Fruit fly (Drosophila melanogaster) whole organism, embryonic: Measurements from ENCODE around the gene CG31381.

Experiments used
- ATbp ChIP-seq: fragments of 200-800 bp; sonication (Bioruptor generic); optimal IDR thresholded peaks from 2 replicates; lab custom pipeline; 2017; ENCODE audit warnings: missing biosample characterization, mild to moderate bottlenecking, missing genetic modification characterization, missing genetic modification reagents
- Atf6 ChIP-seq: fragments of 200-800 bp; sonication (Bioruptor generic); IDR thresholded peaks from 2 replicates; pipeline ENCODE4 v1.3.6; 2022; ENCODE audit warnings: missing biosample characterization, missing genetic modification characterization
- Awh ChIP-seq: fragments of 200-800 bp; sonication (Bioruptor generic); IDR thresholded peaks from 2 replicates; pipeline ENCODE4, ENCODE4 v1.3.6; 2022; ENCODE audit warnings: missing biosample characterization, missing genetic modification characterization
- C15 ChIP-seq: fragments of 200-800 bp; sonication (Bioruptor generic); IDR thresholded peaks from 3 replicates; pipeline ENCODE4 v1.3.6; 2022; ENCODE audit warnings: missing biosample characterization, missing genetic modification characterization
- CG1024 ChIP-seq: fragments of 200-800 bp; sonication (Bioruptor generic); IDR thresholded peaks from 2 replicates; pipeline ENCODE4 v1.3.6; 2022; ENCODE audit warnings: missing biosample characterization, missing genetic modification characterization
- CG10274 ChIP-seq: fragments of 200-800 bp; sonication (Bioruptor generic); optimal IDR thresholded peaks from 3 replicates; lab custom pipeline; 2017; ENCODE audit warnings: missing biosample characterization, mild to moderate bottlenecking, missing genetic modification characterization
- CG10565 ChIP-seq: fragments of 200-800 bp; sonication (Bioruptor generic); optimal IDR thresholded peaks from 3 replicates; lab custom pipeline; 2016; ENCODE audit warnings: missing biosample characterization, mild to moderate bottlenecking, missing genetic modification characterization
- CG10979 ChIP-seq: fragments of 200-800 bp; sonication (Bioruptor generic); optimal IDR thresholded peaks from 2 replicates; lab custom pipeline; 2018; ENCODE audit warnings: missing biosample characterization, mild to moderate bottlenecking, missing genetic modification characterization, moderate library complexity
- CG11398 ChIP-seq: fragments of 200-800 bp; sonication (Bioruptor generic); optimal IDR thresholded peaks from 2 replicates; lab custom pipeline; 2016; ENCODE audit warnings: missing biosample characterization, missing genetic modification characterization
- CG12155 ChIP-seq: fragments of 200-800 bp; sonication (Bioruptor generic); optimal IDR thresholded peaks from 3 replicates; lab custom pipeline; 2016; ENCODE audit warnings: missing biosample characterization, missing genetic modification characterization
- CG13624 ChIP-seq: fragments of 200-800 bp; sonication (Bioruptor generic); optimal IDR thresholded peaks from 2 replicates; lab custom pipeline; 2016; ENCODE audit warnings: missing biosample characterization, missing genetic modification characterization
- CG14860 ChIP-seq: fragments of 200-800 bp; sonication (Bioruptor generic); IDR thresholded peaks from 3 replicates; pipeline ENCODE4 v1.3.6; 2022; ENCODE audit warnings: missing biosample characterization, missing genetic modification characterization; ENCODE audit not compliant: partially characterized antibody
- CG1602 ChIP-seq: fragments of 200-800 bp; sonication (Bioruptor generic); optimal IDR thresholded peaks from 3 replicates; lab custom pipeline; 2016; ENCODE audit warnings: missing biosample characterization, missing genetic modification characterization
- CG17328 ChIP-seq: fragments of 200-800 bp; sonication (Bioruptor generic); IDR thresholded peaks from 2 replicates; pipeline ENCODE4 v1.3.6; 2022; ENCODE audit warnings: missing biosample characterization, missing genetic modification characterization
- CG1792 ChIP-seq: fragments of 200-800 bp; sonication (Bioruptor generic); optimal IDR thresholded peaks from 2 replicates; lab custom pipeline; 2016; ENCODE audit warnings: missing biosample characterization, missing genetic modification characterization
- CG1832 ChIP-seq: fragments of 200-800 bp; sonication (Bioruptor generic); optimal IDR thresholded peaks from 2 replicates; lab custom pipeline; 2017; ENCODE audit warnings: missing biosample characterization, mild to moderate bottlenecking, missing genetic modification characterization, inconsistent platforms
- CG18599 ChIP-seq: fragments of 200-800 bp; sonication (Bioruptor generic); optimal IDR thresholded peaks from 3 replicates; lab custom pipeline; 2017; ENCODE audit warnings: missing biosample characterization, missing genetic modification characterization, mild to moderate bottlenecking, moderate library complexity, missing genetic modification reagents
- CG18764 ChIP-seq: fragments of 200-800 bp; sonication (Bioruptor generic); optimal IDR thresholded peaks from 3 replicates; lab custom pipeline; 2016; ENCODE audit warnings: missing biosample characterization, missing genetic modification characterization
- CG3065 ChIP-seq: fragments of 200-800 bp; sonication (Bioruptor generic); optimal IDR thresholded peaks from 2 replicates; lab custom pipeline; 2016; ENCODE audit warnings: missing biosample characterization, missing genetic modification characterization
- CG31365 ChIP-seq: fragments of 200-800 bp; sonication (Bioruptor generic); optimal IDR thresholded peaks from 2 replicates; lab custom pipeline; 2018; ENCODE audit warnings: missing biosample characterization, mild to moderate bottlenecking, missing genetic modification characterization
- CG31388 ChIP-seq: fragments of 200-800 bp; sonication (Bioruptor generic); optimal IDR thresholded peaks from 2 replicates; lab custom pipeline; 2016; ENCODE audit warnings: missing biosample characterization, missing genetic modification characterization
- CG3281 ChIP-seq: fragments of 200-800 bp; sonication (Bioruptor generic); optimal IDR thresholded peaks from 3 replicates; lab custom pipeline; 2017; ENCODE audit warnings: missing biosample characterization, mild to moderate bottlenecking, missing genetic modification characterization
- CG34376 ChIP-seq: fragments of 200-800 bp; sonication (Bioruptor generic); optimal IDR thresholded peaks from 2 replicates; lab custom pipeline; 2018; ENCODE audit warnings: missing biosample characterization, mild to moderate bottlenecking, missing genetic modification characterization
- CG34422 ChIP-seq: fragments of 200-800 bp; sonication (Bioruptor generic); IDR thresholded peaks from 3 replicates; pipeline ENCODE4 v1.3.6; 2022; ENCODE audit warnings: missing biosample characterization, missing genetic modification characterization
- CG4617 ChIP-seq: fragments of 200-800 bp; sonication (Bioruptor generic); optimal IDR thresholded peaks from 3 replicates; lab custom pipeline; 2016; ENCODE audit warnings: missing biosample characterization, missing genetic modification characterization, borderline replicate concordance
- CG6254 ChIP-seq: fragments of 200-800 bp; sonication (Bioruptor generic); optimal IDR thresholded peaks from 3 replicates; lab custom pipeline; 2017; ENCODE audit warnings: mild to moderate bottlenecking, missing biosample characterization, missing genetic modification reagents, missing genetic modification characterization
- CG6765 ChIP-seq: fragments of 200-800 bp; sonication (Bioruptor generic); optimal IDR thresholded peaks from 3 replicates; lab custom pipeline; 2017; ENCODE audit warnings: missing biosample characterization, mild to moderate bottlenecking, missing genetic modification characterization
- CG6791 ChIP-seq: fragments of 200-800 bp; sonication (Bioruptor generic); IDR thresholded peaks from 3 replicates; pipeline ENCODE4 v1.3.6; 2022; ENCODE audit warnings: missing biosample characterization, missing genetic modification characterization; ENCODE audit not compliant: partially characterized antibody
- CG7271 ChIP-seq: fragments of 200-800 bp; sonication (Bioruptor generic); optimal IDR thresholded peaks from 2 replicates; lab custom pipeline; 2018; ENCODE audit warnings: missing biosample characterization, mild to moderate bottlenecking, missing genetic modification characterization, moderate library complexity
- CG7928 ChIP-seq: fragments of 200-800 bp; sonication (Bioruptor generic); optimal IDR thresholded peaks from 2 replicates; lab custom pipeline; 2017; ENCODE audit warnings: missing biosample characterization, mild to moderate bottlenecking, missing genetic modification characterization
- Camta ChIP-seq: fragments of 200-800 bp; sonication (Bioruptor generic); optimal IDR thresholded peaks from 2 replicates; lab custom pipeline; 2016; ENCODE audit warnings: missing biosample characterization, missing genetic modification characterization
- D19B ChIP-seq: fragments of 200-800 bp; sonication (Bioruptor generic); optimal IDR thresholded peaks from 2 replicates; lab custom pipeline; 2017; ENCODE audit warnings: missing biosample characterization, mild to moderate bottlenecking, missing genetic modification characterization
- Fer2 ChIP-seq: fragments of 200-800 bp; sonication (Bioruptor generic); optimal IDR thresholded peaks from 2 replicates; lab custom pipeline; 2018; ENCODE audit warnings: missing biosample characterization, mild to moderate bottlenecking, missing genetic modification characterization, moderate library complexity
- Gsc ChIP-seq: fragments of 200-800 bp; sonication (Bioruptor generic); IDR thresholded peaks from 2 replicates; pipeline ENCODE4 v1.3.6; 2022; ENCODE audit warnings: missing biosample characterization, missing genetic modification characterization
- HLH3B ChIP-seq: fragments of 200-800 bp; sonication (Bioruptor generic); IDR thresholded peaks from 2 replicates; pipeline ENCODE4 v1.3.6; 2022; ENCODE audit warnings: missing biosample characterization, missing genetic modification characterization
- Hr51 ChIP-seq, 2 experiments: fragments of 200-800 bp; sonication (Bioruptor generic); optimal IDR thresholded peaks; 2 replicates in 1 of 2; 3 replicates in 1 of 2; lab custom pipeline; 2016 to 2018; ENCODE audit warnings: missing biosample characterization in 2 of 2, missing genetic modification characterization in 2 of 2, mild to moderate bottlenecking in 1 of 2, moderate library complexity in 1 of 2
- Nf-YB ChIP-seq: fragments of 200-800 bp; sonication (Bioruptor generic); optimal IDR thresholded peaks from 3 replicates; lab custom pipeline; 2019; ENCODE audit warnings: missing biosample characterization, mild to moderate bottlenecking, missing genetic modification characterization, moderate library complexity
- PHDP ChIP-seq: fragments of 200-800 bp; sonication (Bioruptor generic); optimal IDR thresholded peaks from 3 replicates; lab custom pipeline; 2018; ENCODE audit warnings: missing biosample characterization, mild to moderate bottlenecking, missing genetic modification characterization, moderate library complexity
- Scr ChIP-seq: fragments of 200-800 bp; sonication (Bioruptor generic); IDR thresholded peaks from 2 replicates; pipeline ENCODE4 v1.3.6; 2022; ENCODE audit warnings: missing biosample characterization, missing genetic modification characterization; ENCODE audit not compliant: partially characterized antibody
- TFAM ChIP-seq: fragments of 200-800 bp; sonication (Bioruptor generic); optimal IDR thresholded peaks from 2 replicates; lab custom pipeline; 2017; ENCODE audit warnings: missing biosample characterization, missing genetic modification characterization, inconsistent platforms
- abd-A ChIP-seq: fragments of 200-800 bp; sonication (Bioruptor generic); optimal IDR thresholded peaks from 3 replicates; lab custom pipeline; 2019; ENCODE audit warnings: missing biosample characterization, mild to moderate bottlenecking, missing genetic modification characterization, moderate library complexity
- chif ChIP-seq, 2 experiments: fragments of 200-800 bp; sonication (Bioruptor generic); optimal IDR thresholded peaks; 3 replicates each; lab custom pipeline; 2016; ENCODE audit warnings: missing biosample characterization in 2 of 2, missing genetic modification characterization in 2 of 2
- her ChIP-seq: fragments of 200-800 bp; sonication (Bioruptor generic); optimal IDR thresholded peaks from 2 replicates; lab custom pipeline; 2016; ENCODE audit warnings: missing biosample characterization, missing genetic modification characterization
- jumu ChIP-seq: fragments of 200-800 bp; sonication (Bioruptor generic); optimal IDR thresholded peaks from 3 replicates; lab custom pipeline; 2016; ENCODE audit warnings: missing biosample characterization, missing genetic modification characterization
- mirr ChIP-seq: fragments of 200-800 bp; sonication (Bioruptor generic); optimal IDR thresholded peaks from 3 replicates; lab custom pipeline; 2018; ENCODE audit warnings: missing biosample characterization, mild to moderate bottlenecking, missing genetic modification characterization
- nom ChIP-seq: fragments of 200-800 bp; sonication (Bioruptor generic); optimal IDR thresholded peaks from 2 replicates; lab custom pipeline; 2017; ENCODE audit warnings: missing biosample characterization, missing genetic modification characterization, mild to moderate bottlenecking, moderate library complexity, missing genetic modification reagents
- odd ChIP-seq: fragments of 200-800 bp; sonication (Bioruptor generic); optimal IDR thresholded peaks from 2 replicates; lab custom pipeline; 2017; ENCODE audit warnings: missing biosample characterization, mild to moderate bottlenecking, missing genetic modification characterization
- ranshi ChIP-seq: fragments of 200-800 bp; sonication (Bioruptor generic); IDR thresholded peaks from 2 replicates; pipeline ENCODE4 v1.3.6; 2022; ENCODE audit warnings: missing biosample characterization, missing genetic modification characterization
- vvl ChIP-seq: fragments of 200-800 bp; sonication (Bioruptor generic); IDR thresholded peaks from 2 replicates; pipeline ENCODE4 v1.3.6; 2022; ENCODE audit warnings: missing biosample characterization, missing genetic modification characterization
- zen ChIP-seq: fragments of 200-800 bp; sonication (Bioruptor generic); optimal IDR thresholded peaks from 3 replicates; lab custom pipeline; 2018; ENCODE audit warnings: missing biosample characterization, mild to moderate bottlenecking, missing genetic modification characterization, moderate library complexity

The CG31381 gene

dm6 chr3R:24850420-24850819 lies 26.4 kb upstream of the CG31381 start, which contains the start of gene CG7006 (continued):
- TF ChIP-seq CG6254 (GFP tag; lab: Kevin White, UChicago) (no peak), ATbp (GFP tag; lab: Kevin White, UChicago) (no peak), CG7928 (GFP tag; lab: Kevin White, UChicago) (peak; percentile 29), Atf6 (GFP tag; lab: Robert Waterston, UW) (peak; percentile 52), TFAM (GFP tag; lab: Kevin White, UChicago) (no peak), Nf-YB (GFP tag; lab: Kevin White, UChicago) (peak; percentile 6), CG1792 (GFP tag; lab: Kevin White, UChicago) (peak; percentile 72), CG6765 (GFP tag; lab: Kevin White, UChicago) (no peak), Camta (GFP tag; lab: Kevin White, UChicago) (peak; percentile 61), Hr51 (GFP tag; optimal IDR thresholded peaks at IDR 0.05; lab: Kevin White, UChicago) (peak in 1 of 2 experiments; percentile 73), Fer2 (peak; percentile 48), Scr (GFP tag; lab: Robert Waterston, UW) (peak; percentile 75), her (GFP tag; lab: Kevin White, UChicago) (peak; percentile 75), CG1024 (GFP tag; lab: Robert Waterston, UW) (no peak), Awh (GFP tag; lab: Robert Waterston, UW) (no peak), CG12155 (GFP tag; lab: Kevin White, UChicago) (peak; percentile 85), CG14860 (peak; percentile 61), Gsc (GFP tag; lab: Robert Waterston, UW) (no peak), CG31388 (GFP tag; lab: Kevin White, UChicago) (peak; percentile 1), CG17328 (GFP tag; lab: Robert Waterston, UW) (peak; percentile 14; the same call in 1 of the 2 replicates), jumu (GFP tag; lab: Kevin White, UChicago) (peak; percentile 74), abd-A (tag; lab: Kevin White, UChicago) (no peak), C15 (GFP tag; lab: Robert Waterston, UW) (no peak), vvl (peak; percentile 88), ranshi (GFP tag; lab: Robert Waterston, UW) (peak; percentile 71), nom (no peak), CG34422 (GFP tag; lab: Robert Waterston, UW) (peak; percentile 49), CG13624 (GFP tag; lab: Kevin White, UChicago) (peak; percentile 90), CG3065 (GFP tag; lab: Kevin White, UChicago) (peak; percentile 49), CG3281 (GFP tag; lab: Kevin White, UChicago) (no peak), odd (GFP tag; lab: Kevin White, UChicago) (no peak), CG1602 (peak; percentile 56), mirr (GFP tag; lab: Kevin White, UChicago) (peak; percentile 32), CG11398 (GFP tag; lab: Kevin White, UChicago) (peak; percentile 46), HLH3B (peak; percentile 65), CG10274 (no peak), PHDP (no peak), CG18599 (GFP tag; lab: Kevin White, UChicago) (no peak), CG34376 (GFP tag; lab: Kevin White, UChicago) (peak; percentile 33), CG4617 (GFP tag; lab: Kevin White, UChicago) (peak; percentile 79), D19B (GFP tag; lab: Kevin White, UChicago) (no peak), CG18764 (GFP tag; lab: Kevin White, UChicago) (peak; percentile 73), CG31365 (tag; lab: Kevin White, UChicago) (no peak), CG10565 (GFP tag; lab: Kevin White, UChicago) (no peak), CG6791 (peak; percentile 88), CG1832 (no peak), zen (peak; percentile 37), chif (GFP tag; optimal IDR thresholded peaks at IDR 0.05; lab: Kevin White, UChicago) (peak; percentile 70 to 72), CG7271 (tag; lab: Kevin White, UChicago) (peak; percentile 2), CG10979 (peak; percentile 16)
